Worm (Caenorhabditis elegans): ENCODE results near the gene F31E8.4.

The F31E8.4 gene

ce11 chrII:6842651-6843118 is 42.7 kb upstream of the F31E8.4 start:
- TF ChIP-seq ama-1 (optimal IDR thresholded peaks at IDR 0.05) (no peak), ceh-13 (GFP tag; optimal IDR thresholded peaks at IDR 0.05) (no peak), flt-1 (GFP tag; IDR thresholded peaks at IDR 0.05) (no peak), pes-1 (GFP tag; IDR thresholded peaks at IDR 0.05) (no peak), hmg-4 (GFP tag; optimal IDR thresholded peaks at IDR 0.05) (peak; percentile 14), tbx-11 (GFP tag; IDR thresholded peaks at IDR 0.05) (no peak), scrt-1 (GFP tag; IDR thresholded peaks at IDR 0.05) (no peak)

DNA sequence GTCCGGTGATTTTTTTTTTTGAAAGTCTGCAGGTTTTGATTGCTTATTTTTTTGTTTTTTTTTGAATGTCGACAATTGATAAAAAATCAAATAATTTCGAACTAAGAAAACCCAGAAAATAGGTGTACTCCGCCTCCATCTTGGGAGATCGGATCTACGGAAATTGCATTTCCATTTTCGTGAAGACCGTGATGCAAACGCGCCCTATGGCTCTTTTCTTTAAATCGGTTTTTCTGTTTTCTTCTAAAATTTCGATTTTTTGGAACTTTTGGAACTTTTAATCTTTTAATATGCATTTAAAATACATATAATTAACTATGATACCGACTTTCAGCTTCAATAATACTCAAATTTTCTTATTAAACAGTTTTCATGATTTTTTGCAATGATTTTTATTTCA is 42.1 kb upstream of the F31E8.4 start:
- no peak for TF ChIP-seq tbx-11 (GFP tag; IDR thresholded peaks at IDR 0.05)
- no peak for TF ChIP-seq flt-1 (GFP tag; IDR thresholded peaks at IDR 0.05)
- peak; percentile 6 for TF ChIP-seq ceh-36 (tag; optimal IDR thresholded peaks at IDR 0.05)

ce11 chrII:6841102-6841501 is 41.1 kb upstream of the F31E8.4 start:
- TF ChIP-seq hnd-1 (tag; optimal IDR thresholded peaks at IDR 0.05), result no peak
- TF ChIP-seq ets-7 (tag; optimal IDR thresholded peaks at IDR 0.05), result no peak
- TF ChIP-seq ceh-13 (GFP tag; optimal IDR thresholded peaks at IDR 0.05), result no peak
- TF ChIP-seq ceh-36 (tag; optimal IDR thresholded peaks at IDR 0.05), result no peak
- no peak for TF ChIP-seq scrt-1 (GFP tag; IDR thresholded peaks at IDR 0.05)
- no peak for TF ChIP-seq tbx-37 (GFP tag; conservative IDR thresholded peaks at IDR 0.05)
- no peak for TF ChIP-seq hmbx-1 (tag; optimal IDR thresholded peaks at IDR 0.05)
- TF ChIP-seq aly-1 (tag; optimal IDR thresholded peaks at IDR 0.05), result no peak
- no peak for TF ChIP-seq tra-4 (tag; optimal IDR thresholded peaks at IDR 0.05)

DNA sequence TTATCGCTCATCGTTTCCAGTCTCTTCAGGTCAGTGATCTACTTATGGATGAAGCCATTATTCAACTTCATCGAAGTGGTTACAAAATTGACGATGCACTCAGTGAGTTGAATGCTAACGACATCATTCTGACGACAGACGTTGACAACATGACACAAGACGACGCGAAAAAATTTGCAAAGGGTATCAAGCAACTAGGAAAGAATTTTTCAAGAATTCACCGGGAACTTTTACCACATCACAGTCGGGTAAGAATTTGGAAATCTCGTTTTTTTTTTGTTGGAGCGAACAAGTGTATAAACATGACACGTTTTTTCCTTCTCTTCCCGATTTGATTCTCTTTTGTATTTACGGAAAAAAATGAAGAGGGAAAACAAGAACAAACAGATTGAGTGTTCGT is 40.7 kb upstream of the F31E8.4 start:
- TF ChIP-seq tbx-11 (GFP tag; IDR thresholded peaks at IDR 0.05) (no peak), ceh-13 (GFP tag; optimal IDR thresholded peaks at IDR 0.05) (no peak), sea-1 (GFP tag; conservative IDR thresholded peaks at IDR 0.05) (no peak), pes-1 (GFP tag; IDR thresholded peaks at IDR 0.05) (no peak), hmbx-1 (tag; optimal IDR thresholded peaks at IDR 0.05) (no peak), tra-4 (tag; optimal IDR thresholded peaks at IDR 0.05) (no peak), B0310.2 (tag; optimal IDR thresholded peaks at IDR 0.05) (no peak), flt-1 (GFP tag; IDR thresholded peaks at IDR 0.05) (no peak)

DNA sequence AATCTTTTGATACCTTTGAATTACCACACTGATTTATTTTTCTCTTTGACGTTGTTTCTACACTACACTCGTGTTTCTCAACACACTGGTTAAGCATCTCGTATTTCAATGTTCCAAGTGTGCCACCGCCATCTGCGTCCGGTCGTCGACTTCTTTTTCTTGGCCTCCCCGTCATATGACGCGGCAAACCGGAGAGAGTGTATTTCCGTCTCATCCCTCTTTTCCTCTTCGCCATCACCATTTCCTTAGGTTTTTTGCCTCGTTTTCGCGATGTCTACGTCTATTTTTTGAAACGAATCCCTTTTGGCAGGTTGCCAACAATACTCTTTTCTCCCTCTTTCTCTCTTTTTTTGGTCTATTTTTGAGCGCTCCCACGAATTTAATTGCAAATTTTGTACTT is 39.0 kb upstream of the F31E8.4 start:
- TF ChIP-seq aly-1 (tag; optimal IDR thresholded peaks at IDR 0.05), result no peak
- TF ChIP-seq ceh-36 (tag; optimal IDR thresholded peaks at IDR 0.05), result peak; percentile 40

ce11 chrII:6838270-6838878 is 38.4 kb upstream of the F31E8.4 start:
- TF ChIP-seq ama-1 (optimal IDR thresholded peaks at IDR 0.05) (no peak), hmg-4 (GFP tag; optimal IDR thresholded peaks at IDR 0.05) (peak; percentile 19)

DNA sequence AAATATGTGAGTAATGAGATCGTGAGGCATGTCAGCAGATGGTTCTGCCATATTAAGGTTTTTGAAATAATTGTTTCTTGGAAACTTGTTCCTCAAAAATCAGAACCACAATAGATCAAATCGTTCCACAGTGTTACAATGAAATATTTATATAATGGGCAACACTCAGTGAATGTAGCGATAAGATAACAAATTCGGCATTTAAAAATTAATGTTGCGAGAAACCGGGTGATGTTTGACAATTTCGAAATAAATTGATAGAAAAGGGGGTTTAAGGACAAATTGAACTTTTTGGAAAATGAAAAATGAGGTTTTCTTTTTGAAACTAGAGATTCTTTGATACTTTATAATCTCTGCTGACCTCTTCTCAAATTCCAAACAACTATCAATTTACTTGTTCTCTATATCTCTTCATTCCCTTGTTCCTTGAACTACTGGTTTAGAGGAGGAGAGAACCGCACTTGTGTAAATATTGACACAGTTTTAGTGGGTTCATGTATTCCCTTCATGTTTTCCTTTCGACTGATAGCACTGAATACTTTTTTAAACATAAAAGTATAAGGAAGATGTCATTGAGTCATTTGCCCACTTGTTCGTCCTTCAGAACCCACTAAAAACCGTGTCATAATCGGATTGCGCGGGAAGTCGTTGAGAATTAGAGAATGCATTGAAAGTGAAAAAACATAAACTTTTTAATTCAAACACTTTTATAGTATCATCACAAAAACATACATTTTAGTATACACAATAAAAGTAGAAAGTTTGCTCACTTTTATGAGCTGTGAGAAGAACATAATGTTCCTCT is 37.0 kb upstream of the F31E8.4 start:
- TF ChIP-seq tbx-11 (GFP tag; IDR thresholded peaks at IDR 0.05) (no peak), ceh-36 (tag; optimal IDR thresholded peaks at IDR 0.05) (no peak), flt-1 (GFP tag; IDR thresholded peaks at IDR 0.05) (no peak), tra-4 (tag; optimal IDR thresholded peaks at IDR 0.05) (no peak), pes-1 (GFP tag; IDR thresholded peaks at IDR 0.05) (no peak)

- no peak for TF ChIP-seq tra-4 (tag; optimal IDR thresholded peaks at IDR 0.05)
- TF ChIP-seq aly-1 (tag; optimal IDR thresholded peaks at IDR 0.05), result no peak
- TF ChIP-seq scrt-1 (GFP tag; IDR thresholded peaks at IDR 0.05), result no peak
- TF ChIP-seq flt-1 (GFP tag; IDR thresholded peaks at IDR 0.05), result no peak
- TF ChIP-seq sea-1 (GFP tag; conservative IDR thresholded peaks at IDR 0.05), result no peak
- no peak for TF ChIP-seq tbx-11 (GFP tag; IDR thresholded peaks at IDR 0.05)
- no peak for TF ChIP-seq hnd-1 (tag; optimal IDR thresholded peaks at IDR 0.05)
- no peak for TF ChIP-seq pes-1 (GFP tag; IDR thresholded peaks at IDR 0.05)
- no peak for TF ChIP-seq B0310.2 (tag; optimal IDR thresholded peaks at IDR 0.05)
- TF ChIP-seq hmbx-1 (tag; optimal IDR thresholded peaks at IDR 0.05), result no peak
- TF ChIP-seq ama-1 (optimal IDR thresholded peaks at IDR 0.05), result no peak
- TF ChIP-seq tbx-37 (GFP tag; conservative IDR thresholded peaks at IDR 0.05), result no peak
- no peak for TF ChIP-seq ceh-13 (GFP tag; optimal IDR thresholded peaks at IDR 0.05)
- TF ChIP-seq ceh-36 (tag; optimal IDR thresholded peaks at IDR 0.05), result no peak
- no peak for TF ChIP-seq F13C5.2 (tag; optimal IDR thresholded peaks at IDR 0.05)
Measured at ce11 chrII:6835972-6836595, 36.1 kb upstream of the F31E8.4 start.

- 0 out of 2 replicates have a peak, but pooled peaks have one; percentile 30 for TF ChIP-seq flt-1 (GFP tag; IDR thresholded peaks at IDR 0.05)
- TF ChIP-seq hmg-4 (GFP tag; optimal IDR thresholded peaks at IDR 0.05), result no peak
Measured at ce11 chrII:6835500-6835899, 35.5 kb upstream of the F31E8.4 start.
